Fruit fly (Drosophila melanogaster) whole organism, embryonic: ENCODE results near the gene Tbc1d22.

Experiments used
- CG10979 ChIP-seq: fragments of 200-800 bp; sonication (Bioruptor generic); optimal IDR thresholded peaks from 2 replicates; lab custom pipeline; 2018; ENCODE audit warnings: missing biosample characterization, mild to moderate bottlenecking, missing genetic modification characterization, moderate library complexity
- CG11085 ChIP-seq: fragments of 200-800 bp; sonication (Bioruptor generic); IDR thresholded peaks from 2 replicates; pipeline ENCODE4 v1.3.6; 2022; ENCODE audit warnings: missing biosample characterization, missing genetic modification characterization
- CG12659 ChIP-seq: fragments of 200-800 bp; sonication (Bioruptor generic); optimal IDR thresholded peaks from 3 replicates; lab custom pipeline; 2017; ENCODE audit warnings: mild to moderate bottlenecking, missing biosample characterization, missing genetic modification reagents, missing genetic modification characterization
- CG14710 ChIP-seq: fragments of 200-800 bp; sonication (Bioruptor generic); optimal IDR thresholded peaks from 3 replicates; lab custom pipeline; 2019; ENCODE audit warnings: missing biosample characterization, mild to moderate bottlenecking, missing genetic modification characterization, moderate library complexity
- CG1529 ChIP-seq: fragments of 200-800 bp; sonication (Bioruptor generic); optimal IDR thresholded peaks from 3 replicates; lab custom pipeline; 2018; ENCODE audit warnings: missing biosample characterization, missing genetic modification characterization
- CG1647 ChIP-seq: fragments of 200-800 bp; sonication (Bioruptor generic); optimal IDR thresholded peaks from 3 replicates; lab custom pipeline; 2016; ENCODE audit warnings: missing biosample characterization, missing genetic modification characterization
- CG17359 ChIP-seq: fragments of 200-800 bp; sonication (Bioruptor generic); optimal IDR thresholded peaks from 3 replicates; lab custom pipeline; 2018; ENCODE audit warnings: missing biosample characterization, mild to moderate bottlenecking, missing genetic modification characterization, moderate library complexity
- CG18011 ChIP-seq: fragments of 200-800 bp; sonication (Bioruptor generic); optimal IDR thresholded peaks from 2 replicates; lab custom pipeline; 2017; ENCODE audit warnings: missing biosample characterization, missing genetic modification characterization, mild to moderate bottlenecking, moderate library complexity, missing genotype
- CG18599 ChIP-seq: fragments of 200-800 bp; sonication (Bioruptor generic); optimal IDR thresholded peaks from 3 replicates; lab custom pipeline; 2017; ENCODE audit warnings: missing biosample characterization, missing genetic modification characterization, mild to moderate bottlenecking, moderate library complexity, missing genetic modification reagents
- CG30431 ChIP-seq: fragments of 200-800 bp; sonication (Bioruptor generic); optimal IDR thresholded peaks from 2 replicates; lab custom pipeline; 2017; ENCODE audit warnings: missing biosample characterization, missing genetic modification characterization
- CG32532 ChIP-seq: fragments of 200-800 bp; sonication (Bioruptor generic); IDR thresholded peaks from 2 replicates; pipeline ENCODE4 v1.3.6; 2022; ENCODE audit warnings: missing biosample characterization, missing genetic modification characterization
- CG4820 ChIP-seq: fragments of 200-800 bp; sonication (Bioruptor generic); optimal IDR thresholded peaks from 3 replicates; lab custom pipeline; 2016; ENCODE audit warnings: missing biosample characterization, missing genetic modification characterization
- CG5953 ChIP-seq: fragments of 200-800 bp; sonication (Bioruptor generic); IDR thresholded peaks from 2 replicates; pipeline ENCODE4 v1.3.6; 2022; ENCODE audit warnings: missing biosample characterization, missing genetic modification characterization
- CG7963 ChIP-seq: fragments of 200-800 bp; sonication (Bioruptor generic); IDR thresholded peaks from 3 replicates; pipeline ENCODE4 v1.3.6; 2022; ENCODE audit warnings: missing biosample characterization, missing genetic modification characterization; ENCODE audit not compliant: partially characterized antibody
- CG8924 ChIP-seq: fragments of 200-800 bp; optimal IDR thresholded peaks from 3 replicates; lab custom pipeline; 2019; ENCODE audit warnings: missing biosample characterization, mild to moderate bottlenecking, missing genetic modification characterization, moderate library complexity
- Dip3 ChIP-seq: fragments of 200-800 bp; sonication (Bioruptor generic); optimal IDR thresholded peaks from 3 replicates; lab custom pipeline; 2016; ENCODE audit warnings: missing biosample characterization, missing genetic modification characterization
- ERR ChIP-seq: fragments of 200-800 bp; sonication (Bioruptor generic); optimal IDR thresholded peaks from 2 replicates; lab custom pipeline; 2016; ENCODE audit warnings: missing biosample characterization, missing genetic modification characterization
- Eip74EF ChIP-seq, 2 experiments: fragments of 200-800 bp in 1 of 2; fragments of >200 bp in 1 of 2; sonication (Bioruptor generic) in 1 of 2; optimal IDR thresholded peaks; 2 replicates each; lab custom pipeline; 2017 to 2019; ENCODE audit warnings: missing biosample characterization in 2 of 2, missing genetic modification characterization in 2 of 2, mild to moderate bottlenecking in 1 of 2, moderate library complexity in 1 of 2
- Fer1 ChIP-seq: fragments of 200-800 bp; sonication (Bioruptor generic); optimal IDR thresholded peaks from 2 replicates; lab custom pipeline; 2017; ENCODE audit warnings: missing biosample characterization, mild to moderate bottlenecking, missing genetic modification characterization
- GATAe ChIP-seq: fragments of 200-800 bp; sonication (Bioruptor generic); conservative IDR thresholded peaks from 2 replicates; pipeline ENCODE4 v1.3.6; 2022; ENCODE audit warnings: missing biosample characterization, missing genetic modification characterization
- HLH3B ChIP-seq: fragments of 200-800 bp; sonication (Bioruptor generic); IDR thresholded peaks from 2 replicates; pipeline ENCODE4 v1.3.6; 2022; ENCODE audit warnings: missing biosample characterization, missing genetic modification characterization
- Hey ChIP-seq: fragments of 200-800 bp; sonication (Bioruptor generic); optimal IDR thresholded peaks from 3 replicates; lab custom pipeline; 2018; ENCODE audit warnings: missing biosample characterization, mild to moderate bottlenecking, missing genetic modification characterization
- Neu2 ChIP-seq: fragments of 200-800 bp; sonication (Bioruptor generic); optimal IDR thresholded peaks from 3 replicates; lab custom pipeline; 2016; ENCODE audit warnings: missing biosample characterization, missing genetic modification characterization, borderline replicate concordance
- Nf-YA ChIP-seq: fragments of 200-800 bp; sonication (Bioruptor generic); IDR thresholded peaks from 2 replicates; pipeline ENCODE4 v1.3.6; 2022; ENCODE audit warnings: missing biosample characterization, missing genetic modification characterization
- Sin3A ChIP-seq: fragments of >200 bp; optimal IDR thresholded peaks from 2 replicates; lab custom pipeline; 2018
- Sox100B ChIP-seq: fragments of 200-800 bp; sonication (Bioruptor generic); optimal IDR thresholded peaks from 3 replicates; lab custom pipeline; 2018; ENCODE audit warnings: missing biosample characterization, mild to moderate bottlenecking, missing genetic modification characterization
- Trl ChIP-seq, 3 experiments: fragments of >200 bp in 2 of 3; fragments of 200-800 bp in 1 of 3; sonication (Bioruptor generic) in 1 of 3; optimal IDR thresholded peaks; 2 replicates in 1 of 3; 3 replicates in 2 of 3; lab custom pipeline; 2016 to 2017; ENCODE audit warnings: missing biosample characterization in 1 of 3, missing genetic modification characterization in 1 of 3
- Xbp1 ChIP-seq: fragments of 200-800 bp; sonication (Bioruptor generic); optimal IDR thresholded peaks from 3 replicates; lab custom pipeline; 2016; ENCODE audit warnings: missing biosample characterization, mild to moderate bottlenecking, missing genetic modification characterization
- bbx ChIP-seq: fragments of 200-800 bp; sonication (Bioruptor generic); IDR thresholded peaks from 2 replicates; pipeline ENCODE4 v1.3.6; 2022; ENCODE audit warnings: missing biosample characterization, missing genetic modification characterization; ENCODE audit not compliant: partially characterized antibody
- crol ChIP-seq: fragments of 200-800 bp; sonication (Bioruptor generic); IDR thresholded peaks from 2 replicates; pipeline ENCODE4 v1.3.6; 2022; ENCODE audit warnings: missing biosample characterization, missing genetic modification characterization
- cwo ChIP-seq: fragments of 200-800 bp; sonication (Bioruptor generic); optimal IDR thresholded peaks from 3 replicates; lab custom pipeline; 2017; ENCODE audit warnings: missing biosample characterization, missing genetic modification characterization, mild to moderate bottlenecking, moderate library complexity, missing genetic modification reagents
- dati ChIP-seq: fragments of 200-800 bp; sonication (Bioruptor generic); IDR thresholded peaks from 2 replicates; pipeline ENCODE4 v1.3.6; 2022; ENCODE audit warnings: missing biosample characterization, missing genetic modification characterization
- fd102C ChIP-seq: fragments of 200-800 bp; sonication (Bioruptor generic); optimal IDR thresholded peaks from 2 replicates; lab custom pipeline; 2018; ENCODE audit warnings: missing biosample characterization, mild to moderate bottlenecking, missing genetic modification characterization, moderate library complexity
- ftz-f1 ChIP-seq: fragments of 200-800 bp; sonication (Bioruptor generic); optimal IDR thresholded peaks from 2 replicates; lab custom pipeline; 2016; ENCODE audit warnings: missing biosample characterization, missing genetic modification characterization
- grn ChIP-seq: fragments of 200-800 bp; sonication (Bioruptor generic); optimal IDR thresholded peaks from 3 replicates; lab custom pipeline; 2017; ENCODE audit warnings: missing biosample characterization, missing genetic modification characterization
- inv ChIP-seq: fragments of 200-800 bp; sonication (Bioruptor generic); IDR thresholded peaks from 2 replicates; pipeline ENCODE4 v1.3.6; 2022; ENCODE audit warnings: missing biosample characterization, missing genetic modification characterization; ENCODE audit not compliant: partially characterized antibody
- lab ChIP-seq: fragments of 200-800 bp; sonication (Bioruptor generic); optimal IDR thresholded peaks from 3 replicates; lab custom pipeline; 2017; ENCODE audit warnings: missing biosample characterization, missing genetic modification characterization, mild to moderate bottlenecking, moderate library complexity, missing genetic modification reagents
- mirr ChIP-seq: fragments of 200-800 bp; sonication (Bioruptor generic); optimal IDR thresholded peaks from 3 replicates; lab custom pipeline; 2018; ENCODE audit warnings: missing biosample characterization, mild to moderate bottlenecking, missing genetic modification characterization
- nerfin-2 ChIP-seq: fragments of 200-800 bp; sonication (Bioruptor generic); IDR thresholded peaks from 2 replicates; pipeline ENCODE4 v1.3.6; 2022; ENCODE audit warnings: missing biosample characterization, missing genetic modification characterization; ENCODE audit not compliant: partially characterized antibody
- odd ChIP-seq: fragments of 200-800 bp; sonication (Bioruptor generic); optimal IDR thresholded peaks from 2 replicates; lab custom pipeline; 2017; ENCODE audit warnings: missing biosample characterization, mild to moderate bottlenecking, missing genetic modification characterization
- pfk ChIP-seq: fragments of 200-800 bp; sonication (Bioruptor generic); optimal IDR thresholded peaks from 2 replicates; lab custom pipeline; 2018; ENCODE audit warnings: missing biosample characterization, mild to moderate bottlenecking, missing genetic modification characterization, moderate library complexity
- pum ChIP-seq: fragments of 200-800 bp; sonication (Bioruptor generic); optimal IDR thresholded peaks from 2 replicates; lab custom pipeline; 2016; ENCODE audit warnings: missing biosample characterization, missing genetic modification characterization
- schlank ChIP-seq: fragments of 200-800 bp; sonication (Bioruptor generic); optimal IDR thresholded peaks from 2 replicates; lab custom pipeline; 2018; ENCODE audit warnings: missing biosample characterization, mild to moderate bottlenecking, missing genetic modification characterization
- scrt ChIP-seq: fragments of 200-800 bp; sonication (Bioruptor generic); optimal IDR thresholded peaks from 2 replicates; lab custom pipeline; 2018; ENCODE audit warnings: missing biosample characterization, mild to moderate bottlenecking, missing genetic modification characterization, moderate library complexity
- sd ChIP-seq: fragments of 200-800 bp; sonication (Bioruptor generic); optimal IDR thresholded peaks from 3 replicates; lab custom pipeline; 2018; ENCODE audit warnings: missing biosample characterization, mild to moderate bottlenecking, missing genetic modification characterization, moderate library complexity
- sug ChIP-seq: fragments of 200-800 bp; optimal IDR thresholded peaks from 2 replicates; lab custom pipeline; 2019; ENCODE audit warnings: missing biosample characterization, mild to moderate bottlenecking, missing genetic modification characterization, moderate library complexity
- usp ChIP-seq: fragments of >200 bp; optimal IDR thresholded peaks from 2 replicates; lab custom pipeline; 2017; ENCODE audit warnings: missing biosample characterization, missing genetic modification characterization
- zen2 ChIP-seq: fragments of 200-800 bp; sonication (Bioruptor generic); IDR thresholded peaks from 3 replicates; pipeline ENCODE4 v1.3.6; 2022; ENCODE audit warnings: missing biosample characterization, missing genetic modification characterization; ENCODE audit not compliant: partially characterized antibody
- zf30C ChIP-seq: fragments of 200-800 bp; sonication (Bioruptor generic); optimal IDR thresholded peaks from 3 replicates; lab custom pipeline; 2018; ENCODE audit warnings: missing biosample characterization, mild to moderate bottlenecking, missing genetic modification characterization

The Tbc1d22 gene

dm6 chr3R:21078211-21078610, 23.8 kb upstream of the Tbc1d22 start (continued):
- TF ChIP-seq CG30431 (GFP tag; lab: Kevin White, UChicago) (no peak), pum (GFP tag; lab: Kevin White, UChicago) (no peak), Eip74EF (GFP tag; optimal IDR thresholded peaks at IDR 0.05; lab: Kevin White, UChicago) (no peak), CG17359 (tag; lab: Kevin White, UChicago) (no peak), HLH3B (no peak), CG1647 (no peak), crol (peak; percentile 78; the same call in 1 of the 2 replicates), CG18011 (no peak), Trl (optimal IDR thresholded peaks at IDR 0.05; lab: Kevin White, UChicago) (no peak), Trl (GFP tag; optimal IDR thresholded peaks at IDR 0.05; lab: Kevin White, UChicago) (no peak), sd (tag; lab: Kevin White, UChicago) (peak; percentile 92), CG12659 (no peak), pfk (GFP tag; lab: Kevin White, UChicago) (no peak), grn (GFP tag; lab: Kevin White, UChicago) (peak; percentile 99), Hey (tag; lab: Kevin White, UChicago) (peak; percentile 67), bbx (GFP tag; lab: Robert Waterston, UW) (no peak), nerfin-2 (GFP tag; lab: Robert Waterston, UW) (no peak), lab (GFP tag; lab: Kevin White, UChicago) (peak; percentile 11), mirr (peak; percentile 90), Xbp1 (GFP tag; lab: Kevin White, UChicago) (no peak), schlank (tag; lab: Kevin White, UChicago) (no peak), Nf-YA (GFP tag; lab: Robert Waterston, UW) (no peak), fd102C (GFP tag; lab: Kevin White, UChicago) (no peak), CG8924 (tag; lab: Kevin White, UChicago) (no peak), scrt (no peak), CG4820 (no peak), cwo (peak; percentile 11), ERR (GFP tag; lab: Kevin White, UChicago) (no peak), Fer1 (GFP tag; lab: Kevin White, UChicago) (no peak), Sin3A (lab: Kevin White, UChicago) (no peak), CG5953 (GFP tag; lab: Robert Waterston, UW) (no peak), CG11085 (no peak), usp (GFP tag; lab: Kevin White, UChicago) (no peak), CG10979 (no peak), CG18599 (GFP tag; lab: Kevin White, UChicago) (peak; percentile 11), CG7963 (no peak), CG32532 (GFP tag; lab: Robert Waterston, UW) (no peak), Neu2 (GFP tag; lab: Kevin White, UChicago) (no peak), zf30C (GFP tag; lab: Kevin White, UChicago) (no peak), dati (GFP tag; lab: Robert Waterston, UW) (no peak), sug (peak; percentile 81), Dip3 (GFP tag; lab: Kevin White, UChicago) (no peak), zen2 (GFP tag; lab: Robert Waterston, UW) (no peak), GATAe (GFP tag; lab: Robert Waterston, UW) (peak; percentile 40; the same call in 1 of the 2 replicates), ftz-f1 (GFP tag; lab: Kevin White, UChicago) (no peak), odd (GFP tag; lab: Kevin White, UChicago) (no peak), CG14710 (no peak), CG1529 (GFP tag; lab: Kevin White, UChicago) (no peak), Sox100B (GFP tag; lab: Kevin White, UChicago) (no peak), inv (no peak)
